Worm (Caenorhabditis elegans): Measurements from ENCODE around the gene F35E8.9.

Gene F35E8.9

DNA sequence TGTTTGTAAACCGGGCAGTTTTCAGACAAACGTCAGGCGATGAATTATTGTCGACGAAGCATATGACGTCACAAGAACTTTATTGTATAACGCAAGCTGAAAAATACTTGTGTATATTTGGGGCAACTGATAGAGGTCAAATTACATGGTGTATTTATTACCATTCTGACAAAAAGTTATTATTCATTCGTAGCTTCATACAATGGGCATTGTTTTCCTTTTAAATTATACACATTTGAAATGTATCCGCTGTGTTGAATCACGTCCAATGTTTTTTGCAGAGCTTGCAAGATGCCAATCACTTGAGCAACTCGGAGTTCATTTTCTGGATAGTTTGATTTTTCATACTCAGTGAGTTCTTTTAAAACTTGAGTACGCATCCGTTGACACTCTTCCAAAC lies 5.6 kb upstream of the F35E8.9 start, which contains the start of gene F35E8.13:
Gene F35E8.13, plus strand, starts transcription at position 301 of the 400 bp plus-strand sequence.
- TF ChIP-seq tbx-11 (GFP tag; IDR thresholded peaks at IDR 0.05) (no peak), B0310.2 (tag; optimal IDR thresholded peaks at IDR 0.05) (no peak), hmbx-1 (tag; optimal IDR thresholded peaks at IDR 0.05) (no peak), hmg-4 (GFP tag; optimal IDR thresholded peaks at IDR 0.05) (no peak), pes-1 (GFP tag; IDR thresholded peaks at IDR 0.05) (no peak), ceh-36 (tag; optimal IDR thresholded peaks at IDR 0.05) (no peak), F13C5.2 (tag; optimal IDR thresholded peaks at IDR 0.05) (no peak), aly-1 (tag; optimal IDR thresholded peaks at IDR 0.05) (no peak), scrt-1 (GFP tag; IDR thresholded peaks at IDR 0.05) (no peak), tra-4 (tag; optimal IDR thresholded peaks at IDR 0.05) (no peak), ceh-13 (GFP tag; optimal IDR thresholded peaks at IDR 0.05) (no peak), ets-7 (tag; optimal IDR thresholded peaks at IDR 0.05) (no peak)

ce11 chrV:15921102-15921501 lies 3.7 kb upstream of the F35E8.9 start, which contains the start of gene cdr-1:
Gene cdr-1, plus strand, starts transcription at chrV:15921309.
- TF ChIP-seq tbx-37 (GFP tag; conservative IDR thresholded peaks at IDR 0.05) (no peak), ceh-13 (GFP tag; optimal IDR thresholded peaks at IDR 0.05) (no peak), tbx-11 (GFP tag; IDR thresholded peaks at IDR 0.05) (no peak), flt-1 (GFP tag; IDR thresholded peaks at IDR 0.05) (no peak), B0310.2 (tag; optimal IDR thresholded peaks at IDR 0.05) (no peak), hmbx-1 (tag; optimal IDR thresholded peaks at IDR 0.05) (no peak)

ce11 chrV:15920273-15920672 lies 2.9 kb upstream of the F35E8.9 start, which contains the start of gene F35E8.10:
Gene F35E8.10, minus strand, starts transcription at chrV:15920373.
- TF ChIP-seq B0310.2 (tag; optimal IDR thresholded peaks at IDR 0.05) = no peak
- TF ChIP-seq hmg-4 (GFP tag; optimal IDR thresholded peaks at IDR 0.05) = no peak
- TF ChIP-seq tra-4 (tag; optimal IDR thresholded peaks at IDR 0.05) = no peak
- no peak for TF ChIP-seq sea-1 (GFP tag; conservative IDR thresholded peaks at IDR 0.05)
- no peak for TF ChIP-seq scrt-1 (GFP tag; IDR thresholded peaks at IDR 0.05)
- no peak for TF ChIP-seq ceh-36 (tag; optimal IDR thresholded peaks at IDR 0.05)
- TF ChIP-seq aly-1 (tag; optimal IDR thresholded peaks at IDR 0.05) = no peak
- TF ChIP-seq F13C5.2 (tag; optimal IDR thresholded peaks at IDR 0.05) = no peak
- TF ChIP-seq ceh-13 (GFP tag; optimal IDR thresholded peaks at IDR 0.05) = no peak
- TF ChIP-seq pes-1 (GFP tag; IDR thresholded peaks at IDR 0.05) = no peak
- TF ChIP-seq tbx-37 (GFP tag; conservative IDR thresholded peaks at IDR 0.05) = no peak
- TF ChIP-seq ama-1 (optimal IDR thresholded peaks at IDR 0.05) = no peak
- no peak for TF ChIP-seq hnd-1 (tag; optimal IDR thresholded peaks at IDR 0.05)
- TF ChIP-seq flt-1 (GFP tag; IDR thresholded peaks at IDR 0.05) = no peak
- no peak for TF ChIP-seq ets-7 (tag; optimal IDR thresholded peaks at IDR 0.05)

ce11 chrV:15915919-15916318 lies 1.4 kb downstream of the F35E8.9 start, which contains the start of gene gst-38:
Gene gst-38, minus strand, starts transcription at chrV:15916070.
- TF ChIP-seq ets-7 (tag; optimal IDR thresholded peaks at IDR 0.05) = no peak
- TF ChIP-seq ama-1 (optimal IDR thresholded peaks at IDR 0.05) = no peak
- TF ChIP-seq ceh-36 (tag; optimal IDR thresholded peaks at IDR 0.05) = no peak
- no peak for TF ChIP-seq hnd-1 (tag; optimal IDR thresholded peaks at IDR 0.05)
- TF ChIP-seq hmg-4 (GFP tag; optimal IDR thresholded peaks at IDR 0.05) = no peak
- no peak for TF ChIP-seq hmbx-1 (tag; optimal IDR thresholded peaks at IDR 0.05)
- no peak for TF ChIP-seq flt-1 (GFP tag; IDR thresholded peaks at IDR 0.05)
- TF ChIP-seq sea-1 (GFP tag; conservative IDR thresholded peaks at IDR 0.05) = no peak
- no peak for TF ChIP-seq tbx-37 (GFP tag; conservative IDR thresholded peaks at IDR 0.05)
- no peak for TF ChIP-seq tbx-11 (GFP tag; IDR thresholded peaks at IDR 0.05)
- no peak for TF ChIP-seq B0310.2 (tag; optimal IDR thresholded peaks at IDR 0.05)
- no peak for TF ChIP-seq pes-1 (GFP tag; IDR thresholded peaks at IDR 0.05)
- TF ChIP-seq aly-1 (tag; optimal IDR thresholded peaks at IDR 0.05) = no peak

ce11 chrV:15915307-15915706 lies 2.1 kb downstream of the F35E8.9 start:
- TF ChIP-seq F13C5.2 (tag; optimal IDR thresholded peaks at IDR 0.05) (no peak), scrt-1 (GFP tag; IDR thresholded peaks at IDR 0.05) (no peak), ceh-13 (GFP tag; optimal IDR thresholded peaks at IDR 0.05) (no peak), flt-1 (GFP tag; IDR thresholded peaks at IDR 0.05) (no peak), ceh-36 (tag; optimal IDR thresholded peaks at IDR 0.05) (no peak), hmg-4 (GFP tag; optimal IDR thresholded peaks at IDR 0.05) (no peak), B0310.2 (tag; optimal IDR thresholded peaks at IDR 0.05) (no peak), hmbx-1 (tag; optimal IDR thresholded peaks at IDR 0.05) (no peak)

ce11 chrV:15914774-15915173 lies 2.6 kb downstream of the F35E8.9 start:
- TF ChIP-seq flt-1 (GFP tag; IDR thresholded peaks at IDR 0.05) (no peak), hmg-4 (GFP tag; optimal IDR thresholded peaks at IDR 0.05) (no peak), ceh-36 (tag; optimal IDR thresholded peaks at IDR 0.05) (no peak)

- TF ChIP-seq scrt-1 (GFP tag; IDR thresholded peaks at IDR 0.05) (no peak), tbx-11 (GFP tag; IDR thresholded peaks at IDR 0.05) (no peak), ama-1 (optimal IDR thresholded peaks at IDR 0.05) (no peak), sea-1 (GFP tag; conservative IDR thresholded peaks at IDR 0.05) (no peak), ceh-36 (tag; optimal IDR thresholded peaks at IDR 0.05) (no peak)
Observed at ce11 chrV:15913714-15914113, 3.6 kb downstream of the F35E8.9 start, which contains the start of gene F35E8.7. Gene F35E8.7, plus strand, starts transcription at chrV:15914014.

ce11 chrV:15912677-15913076 lies 4.7 kb downstream of the F35E8.9 start:
- TF ChIP-seq ceh-13 (GFP tag; optimal IDR thresholded peaks at IDR 0.05) (no peak), aly-1 (tag; optimal IDR thresholded peaks at IDR 0.05) (no peak), sea-1 (GFP tag; conservative IDR thresholded peaks at IDR 0.05) (no peak), ceh-36 (tag; optimal IDR thresholded peaks at IDR 0.05) (no peak), pes-1 (GFP tag; IDR thresholded peaks at IDR 0.05) (no peak), hnd-1 (tag; optimal IDR thresholded peaks at IDR 0.05) (no peak), hmbx-1 (tag; optimal IDR thresholded peaks at IDR 0.05) (no peak)
